Fruit fly (Drosophila melanogaster): ENCODE data around the gene CG5262.

CG5262 gene

dm6 chr3L:20384086-20384810, 46.0 kb downstream of the CG5262 start, which contains the start of the genes CG5498 and fbl (continued):
- TF ChIP-seq Hr39 (GFP tag; optimal IDR thresholded peaks at IDR 0.05) (peak; percentile 65), CG6854 (GFP tag; optimal IDR thresholded peaks at IDR 0.05) (no peak), Met (GFP tag; optimal IDR thresholded peaks at IDR 0.05) (peak; percentile 78), CG8119 (GFP tag; IDR thresholded peaks at IDR 0.05) (peak; percentile 71; the same call in 2 of the 3 replicates), svp (GFP tag) (peak; percentile 87), CG6792 (GFP tag; optimal IDR thresholded peaks at IDR 0.05) (peak; percentile 71), CG9139 (GFP tag; optimal IDR thresholded peaks at IDR 0.05) (peak; percentile 24), Ets21C (GFP tag; optimal IDR thresholded peaks at IDR 0.05) (peak; percentile 64), ss (GFP tag; optimal IDR thresholded peaks at IDR 0.05) (peak in 1 of 2 experiments; percentile 54), Sox14 (GFP tag; optimal IDR thresholded peaks at IDR 0.05) (peak; percentile 79)

- TF ChIP-seq Hr4 (GFP tag; optimal IDR thresholded peaks at IDR 0.05): no peak
- TF ChIP-seq Lpt (GFP tag; optimal IDR thresholded peaks at IDR 0.05): no peak
- TF ChIP-seq Gug (GFP tag; IDR thresholded peaks at IDR 0.05): no peak
- no peak for TF ChIP-seq CG3919 (GFP tag; optimal IDR thresholded peaks at IDR 0.05)
- TF ChIP-seq CG34406 (GFP tag; optimal IDR thresholded peaks at IDR 0.05): no peak
- no peak for TF ChIP-seq dsx (GFP tag; optimal IDR thresholded peaks at IDR 0.05; ENCODE audit: poor library complexity, severe bottlenecking)
- TF ChIP-seq ss (GFP tag; optimal IDR thresholded peaks at IDR 0.05): no peak
Observed at dm6 chr3L:20379496-20379895, 50.8 kb downstream of the CG5262 start.

Data from whole organism, prepupa.